Fruit fly (Drosophila melanogaster): Measurements from ENCODE around the gene jumu.
A peak's percentile ranks its signal among the peaks of the same experiment; 100 is the strongest.

Gene jumu

DNA sequence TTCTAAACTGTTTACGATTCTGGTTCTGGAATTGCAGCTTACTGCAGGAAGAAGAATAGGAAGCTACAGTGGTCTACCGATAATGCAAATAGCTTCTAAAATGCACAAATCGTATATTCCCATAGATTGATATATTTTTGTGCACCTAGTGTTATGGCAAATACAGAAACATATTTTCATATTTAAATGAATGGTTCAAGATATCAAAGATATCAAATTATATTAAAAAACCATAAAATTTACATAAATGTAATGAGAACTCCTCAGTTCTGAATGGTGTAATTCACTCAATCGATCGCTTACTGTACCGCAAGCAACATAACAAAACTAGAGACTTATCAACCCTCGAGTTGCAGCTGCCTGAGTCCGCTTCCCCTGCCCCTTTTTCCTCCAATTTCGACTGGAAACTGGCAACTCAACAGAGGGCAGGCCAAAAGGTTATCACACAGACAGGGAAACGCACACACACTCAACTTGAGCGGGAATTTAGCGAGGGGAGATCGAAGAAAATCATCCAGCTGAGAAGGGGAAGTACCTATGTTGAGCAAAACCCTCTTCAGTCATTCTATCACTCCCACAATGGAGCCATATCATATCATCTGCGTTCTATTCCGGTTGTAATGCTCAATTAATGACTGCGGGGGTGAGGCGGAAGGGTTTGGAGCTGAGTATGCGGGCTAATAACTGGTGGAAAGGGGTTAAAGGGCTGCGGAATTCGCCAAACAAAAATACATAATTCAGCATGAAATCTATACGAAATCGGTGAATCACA, 4.1 kb downstream of the jumu start (continued):
- TF ChIP-seq pdm3 (GFP tag; optimal IDR thresholded peaks at IDR 0.05): peak; percentile 33
- no peak for TF ChIP-seq CG9139 (GFP tag; optimal IDR thresholded peaks at IDR 0.05)
- peak; percentile 43 for TF ChIP-seq esn (GFP tag; optimal IDR thresholded peaks at IDR 0.05)
- TF ChIP-seq ss (GFP tag; optimal IDR thresholded peaks at IDR 0.05): no peak
- TF ChIP-seq Eip75B (GFP tag; optimal IDR thresholded peaks at IDR 0.05): peak; percentile 38
- peak; percentile 25 for TF ChIP-seq Hr39 (GFP tag; optimal IDR thresholded peaks at IDR 0.05)
- TF ChIP-seq Blimp-1 (GFP tag; optimal IDR thresholded peaks at IDR 0.05): no peak
- no peak for TF ChIP-seq Gug (GFP tag; IDR thresholded peaks at IDR 0.05)
- TF ChIP-seq CG8632 (GFP tag; optimal IDR thresholded peaks at IDR 0.05): no peak
- TF ChIP-seq CG16779 (tag; optimal IDR thresholded peaks at IDR 0.05): no peak
- no peak for TF ChIP-seq CG1621 (tag; optimal IDR thresholded peaks at IDR 0.05)
- TF ChIP-seq CG11902 (GFP tag; optimal IDR thresholded peaks at IDR 0.05): no peak
- TF ChIP-seq dac (GFP tag; optimal IDR thresholded peaks at IDR 0.05): no peak
- TF ChIP-seq lz (GFP tag; optimal IDR thresholded peaks at IDR 0.05): peak; percentile 3
- TF ChIP-seq CG6808 (GFP tag; optimal IDR thresholded peaks at IDR 0.05): no peak
- TF ChIP-seq CG7368 (GFP tag; optimal IDR thresholded peaks at IDR 0.05): no peak
- TF ChIP-seq CG6276 (GFP tag; optimal IDR thresholded peaks at IDR 0.05): no peak
- TF ChIP-seq Sox102F (GFP tag; optimal IDR thresholded peaks at IDR 0.05): peak; percentile 21
- TF ChIP-seq CG8319 (GFP tag; optimal IDR thresholded peaks at IDR 0.05): no peak
- TF ChIP-seq achi (GFP tag; optimal IDR thresholded peaks at IDR 0.05): peak; percentile 25
- TF ChIP-seq fkh (GFP tag; optimal IDR thresholded peaks at IDR 0.05): no peak
- peak; percentile 27 for TF ChIP-seq acj6 (GFP tag; optimal IDR thresholded peaks at IDR 0.05)
- TF ChIP-seq Smox (GFP tag; optimal IDR thresholded peaks at IDR 0.05): peak; percentile 27
- TF ChIP-seq svp (GFP tag): peak; percentile 88
- TF ChIP-seq Met (GFP tag; optimal IDR thresholded peaks at IDR 0.05): peak; percentile 29
- TF ChIP-seq Ets96B (tag; optimal IDR thresholded peaks at IDR 0.05): peak; percentile 41
- TF ChIP-seq CG10631 (GFP tag; optimal IDR thresholded peaks at IDR 0.05): peak; percentile 43
- TF ChIP-seq dsx (GFP tag; optimal IDR thresholded peaks at IDR 0.05; ENCODE audit: poor library complexity, severe bottlenecking): no peak

DNA sequence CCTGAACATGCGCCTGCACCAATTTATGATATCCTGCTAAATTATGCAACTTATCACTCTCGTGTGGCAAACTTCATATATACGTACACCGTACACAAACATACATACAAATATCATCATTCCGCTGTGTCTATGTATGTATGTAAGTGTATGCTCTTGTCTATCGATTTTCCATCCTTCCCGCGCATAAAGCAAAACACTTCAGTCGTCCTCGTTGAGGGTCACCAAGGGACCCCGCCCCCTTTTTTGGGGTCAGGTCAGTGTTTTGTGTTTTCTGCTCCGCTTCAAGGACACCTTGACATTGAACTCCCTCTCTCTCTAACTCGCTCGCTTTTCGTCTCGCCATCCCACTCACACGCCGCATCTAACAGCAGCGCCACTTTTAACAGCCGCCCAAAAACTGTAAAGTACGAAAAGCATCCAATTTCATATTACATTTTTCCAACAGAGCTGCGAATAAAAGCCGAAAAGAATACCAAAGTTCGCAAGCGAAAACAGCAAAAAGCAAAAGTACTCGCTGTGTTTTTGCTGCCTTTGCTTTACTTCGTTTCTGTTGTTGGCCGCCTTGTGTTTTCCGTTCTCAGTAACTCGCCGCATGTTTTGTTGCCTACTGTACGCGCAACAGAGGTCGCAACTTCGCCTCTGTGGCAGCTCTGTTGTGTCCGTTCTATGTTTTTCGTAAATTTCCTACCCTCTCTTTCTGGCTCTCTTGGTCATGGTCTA, 6.0 kb downstream of the jumu start:
- TF ChIP-seq svp (GFP tag) (peak; percentile 46), CG9139 (GFP tag; optimal IDR thresholded peaks at IDR 0.05) (no peak)

- TF ChIP-seq achi (GFP tag; optimal IDR thresholded peaks at IDR 0.05) (peak; percentile 93), fd85E (GFP tag; optimal IDR thresholded peaks at IDR 0.05) (peak; percentile 83), dac (GFP tag; optimal IDR thresholded peaks at IDR 0.05) (peak; percentile 41), Sox14 (GFP tag; optimal IDR thresholded peaks at IDR 0.05) (peak; percentile 94), CG16779 (tag; optimal IDR thresholded peaks at IDR 0.05) (peak; percentile 87), Eip75B (GFP tag; optimal IDR thresholded peaks at IDR 0.05) (peak; percentile 96), CG6276 (GFP tag; optimal IDR thresholded peaks at IDR 0.05) (peak; percentile 92), CG8119 (GFP tag; IDR thresholded peaks at IDR 0.05) (no peak), acj6 (GFP tag; optimal IDR thresholded peaks at IDR 0.05) (peak; percentile 92), Blimp-1 (GFP tag; optimal IDR thresholded peaks at IDR 0.05) (peak; percentile 98), Eip78C (GFP tag) (peak; percentile 98), CG8319 (GFP tag; optimal IDR thresholded peaks at IDR 0.05) (peak; percentile 81), spab (GFP tag; optimal IDR thresholded peaks at IDR 0.05) (peak; percentile 88), Sox15 (GFP tag; optimal IDR thresholded peaks at IDR 0.05) (peak; percentile 73), Eip93F (GFP tag; optimal IDR thresholded peaks at IDR 0.05) (no peak), fd59A (GFP tag; optimal IDR thresholded peaks at IDR 0.05) (peak; percentile 86), fkh (GFP tag; optimal IDR thresholded peaks at IDR 0.05) (peak; percentile 65), CG3919 (GFP tag; optimal IDR thresholded peaks at IDR 0.05) (peak; percentile 94), CG10631 (GFP tag; optimal IDR thresholded peaks at IDR 0.05) (peak; percentile 93), vri (GFP tag; optimal IDR thresholded peaks at IDR 0.05) (peak; percentile 92), CG34406 (GFP tag; optimal IDR thresholded peaks at IDR 0.05) (peak; percentile 92), Gug (GFP tag; IDR thresholded peaks at IDR 0.05) (no peak), CG9139 (GFP tag; optimal IDR thresholded peaks at IDR 0.05) (peak; percentile 81), net (GFP tag; optimal IDR thresholded peaks at IDR 0.05) (peak; percentile 92), CG11762 (GFP tag; optimal IDR thresholded peaks at IDR 0.05; ENCODE audit: insufficient read depth) (peak; percentile 83), Hr39 (GFP tag; optimal IDR thresholded peaks at IDR 0.05) (peak; percentile 93), Hr38 (GFP tag; optimal IDR thresholded peaks at IDR 0.05) (peak; percentile 51)
Observed at dm6 chr3R:10356563-10357363, 6.8 kb downstream of the jumu start.
